Fruit fly (Drosophila melanogaster): ENCODE data around the gene Sdic1.

Gene Sdic1

dm6 chrX:20166484-20167038 lies 11.9 kb downstream of the Sdic1 start, which contains the start of gene CG9577:
CG9577 (plus strand) TSS chrX:20166673.
- TF ChIP-seq cyc (GFP tag; optimal IDR thresholded peaks at IDR 0.05) (no peak), dsx (GFP tag; optimal IDR thresholded peaks at IDR 0.05; ENCODE audit: poor library complexity, severe bottlenecking) (peak; percentile 12), Lpt (GFP tag; optimal IDR thresholded peaks at IDR 0.05) (no peak), CG16779 (tag; optimal IDR thresholded peaks at IDR 0.05) (peak; percentile 75), pdm3 (GFP tag; optimal IDR thresholded peaks at IDR 0.05) (no peak), Smox (GFP tag; optimal IDR thresholded peaks at IDR 0.05) (no peak), Blimp-1 (GFP tag; optimal IDR thresholded peaks at IDR 0.05) (peak; percentile 11), CG1621 (tag; optimal IDR thresholded peaks at IDR 0.05) (peak; percentile 71), salr (GFP tag; optimal IDR thresholded peaks at IDR 0.05) (peak in 1 of 2 experiments; percentile 36), CG3919 (GFP tag; optimal IDR thresholded peaks at IDR 0.05) (peak; percentile 33), Hr39 (GFP tag; optimal IDR thresholded peaks at IDR 0.05) (no peak), dac (GFP tag; optimal IDR thresholded peaks at IDR 0.05) (no peak), CG6808 (GFP tag; optimal IDR thresholded peaks at IDR 0.05) (peak; percentile 87), Sox15 (GFP tag; optimal IDR thresholded peaks at IDR 0.05) (no peak), CG8632 (GFP tag; optimal IDR thresholded peaks at IDR 0.05) (no peak), CG10631 (GFP tag; optimal IDR thresholded peaks at IDR 0.05) (no peak), Eip75B (GFP tag; optimal IDR thresholded peaks at IDR 0.05) (no peak), CG31627 (GFP tag; optimal IDR thresholded peaks at IDR 0.05) (no peak), ss (GFP tag; optimal IDR thresholded peaks at IDR 0.05) (peak; percentile 93 to 94), fd85E (GFP tag; optimal IDR thresholded peaks at IDR 0.05) (no peak), CG3032 (tag; optimal IDR thresholded peaks at IDR 0.05) (peak; percentile 12), CG8319 (GFP tag; optimal IDR thresholded peaks at IDR 0.05) (no peak), CG7368 (GFP tag; optimal IDR thresholded peaks at IDR 0.05) (peak; percentile 29), Ets96B (tag; optimal IDR thresholded peaks at IDR 0.05) (peak; percentile 28), OdsH (GFP tag; optimal IDR thresholded peaks at IDR 0.05) (no peak), CG6163 (GFP tag; IDR thresholded peaks at IDR 0.05) (peak; percentile 50; the same call in 1 of the 3 replicates), topi (GFP tag; optimal IDR thresholded peaks at IDR 0.05) (no peak), Eip93F (GFP tag; optimal IDR thresholded peaks at IDR 0.05) (no peak), fd59A (GFP tag; optimal IDR thresholded peaks at IDR 0.05) (no peak), CG10669 (GFP tag; optimal IDR thresholded peaks at IDR 0.05) (peak; percentile 56), net (GFP tag; optimal IDR thresholded peaks at IDR 0.05) (peak; percentile 48), Sox14 (GFP tag; optimal IDR thresholded peaks at IDR 0.05) (peak; percentile 25), Eip78C (GFP tag) (peak; percentile 25), eg (GFP tag; IDR thresholded peaks at IDR 0.05) (peak; percentile 50; the same call in 1 of the 3 replicates), fkh (GFP tag; optimal IDR thresholded peaks at IDR 0.05) (peak; percentile 93), achi (GFP tag; optimal IDR thresholded peaks at IDR 0.05) (no peak), Met (GFP tag; optimal IDR thresholded peaks at IDR 0.05) (no peak), CG6854 (GFP tag; optimal IDR thresholded peaks at IDR 0.05) (peak; percentile 89), vri (GFP tag; optimal IDR thresholded peaks at IDR 0.05) (no peak), Ets21C (GFP tag; optimal IDR thresholded peaks at IDR 0.05) (no peak), acj6 (GFP tag; optimal IDR thresholded peaks at IDR 0.05) (no peak), CG15336 (GFP tag; IDR thresholded peaks at IDR 0.05) (peak; percentile 49; the same call in 1 of the 2 replicates), svp (GFP tag) (peak; percentile 78), Hr38 (GFP tag; optimal IDR thresholded peaks at IDR 0.05) (no peak), CG6276 (GFP tag; optimal IDR thresholded peaks at IDR 0.05) (peak; percentile 89), CG34406 (GFP tag; optimal IDR thresholded peaks at IDR 0.05) (no peak), Hr4 (GFP tag; optimal IDR thresholded peaks at IDR 0.05) (no peak), lz (GFP tag; optimal IDR thresholded peaks at IDR 0.05) (no peak), esn (GFP tag; optimal IDR thresholded peaks at IDR 0.05) (no peak), CG4318 (GFP tag; optimal IDR thresholded peaks at IDR 0.05) (no peak), CG11902 (GFP tag; optimal IDR thresholded peaks at IDR 0.05) (no peak), Sox102F (GFP tag; optimal IDR thresholded peaks at IDR 0.05) (no peak)
